Worm (Caenorhabditis elegans): ENCODE measurements around the gene Y76A2B.4.

The Y76A2B.4 gene

DNA sequence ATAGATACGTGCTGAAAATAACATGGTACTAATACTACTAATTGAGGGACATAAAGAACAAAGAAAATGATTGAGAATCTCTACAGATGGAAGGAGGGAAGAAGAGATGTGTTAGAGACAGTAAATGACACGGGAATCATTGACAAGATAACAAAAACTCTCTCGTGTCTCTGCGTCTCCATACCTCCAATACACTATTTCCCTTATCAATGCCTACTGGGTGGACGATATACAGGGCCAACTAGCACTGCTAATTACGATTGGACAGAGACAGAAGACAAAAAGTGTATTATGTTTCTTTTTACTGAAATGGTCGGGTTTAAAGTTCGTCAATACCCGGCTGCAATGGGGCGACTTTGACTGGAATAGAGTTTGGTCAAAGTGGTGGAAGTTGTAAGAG lies 2.0 kb downstream of the Y76A2B.4 start (continued):
- TF ChIP-seq cey-2 (tag; optimal IDR thresholded peaks at IDR 0.05; ENCODE audit: borderline replicate concordance, insufficient read depth), result peak; percentile 15
- TF ChIP-seq zfp-3 (GFP tag; conservative IDR thresholded peaks at IDR 0.05), result 0 out of 2 replicates have a peak, but pooled peaks have one; percentile 10
- no peak for TF ChIP-seq Y5F2A.4 (GFP tag; optimal IDR thresholded peaks at IDR 0.05)
- peak; percentile 9 for TF ChIP-seq T20F7.1 (GFP tag; optimal IDR thresholded peaks at IDR 0.05)
- TF ChIP-seq lsy-2 (tag; optimal IDR thresholded peaks at IDR 0.05), result peak in 1 of 2 experiments; percentile 22
- TF ChIP-seq mdl-1 (tag; optimal IDR thresholded peaks at IDR 0.05), result peak in 1 of 2 experiments; percentile 9
- TF ChIP-seq nhr-25 (tag; optimal IDR thresholded peaks at IDR 0.05; ENCODE audit: borderline replicate concordance, insufficient read depth), result peak; percentile 24

DNA sequence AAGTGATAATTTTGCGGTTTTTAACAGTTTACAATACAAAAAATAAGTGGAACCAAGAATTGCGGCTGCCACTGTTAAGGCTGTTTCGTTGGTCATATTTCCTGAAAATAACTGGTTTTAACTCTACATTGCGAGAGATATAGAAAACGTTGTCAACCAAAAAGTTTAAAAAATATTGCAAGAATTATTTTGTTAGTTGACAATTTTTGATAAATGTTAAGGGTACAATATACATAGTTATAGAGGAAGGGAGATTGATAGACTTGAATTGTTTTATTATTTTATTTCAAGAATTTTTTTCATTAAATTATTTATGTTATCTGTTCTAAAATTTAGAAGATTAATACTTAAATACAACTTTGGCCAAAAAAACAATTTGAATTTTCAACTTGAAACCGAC lies 3.1 kb downstream of the Y76A2B.4 start, which contains the start of gene acs-5:
Gene acs-5, minus strand, starts transcription at position 101 of the 400 bp plus-strand sequence.
- TF ChIP-seq nhr-25 (tag; optimal IDR thresholded peaks at IDR 0.05; ENCODE audit: borderline replicate concordance, insufficient read depth) (no peak), F10B5.3 (tag; optimal IDR thresholded peaks at IDR 0.05) (no peak), hlh-11 (tag; optimal IDR thresholded peaks at IDR 0.05) (no peak), nhr-76 (tag; optimal IDR thresholded peaks at IDR 0.05) (no peak), ztf-7 (tag; optimal IDR thresholded peaks at IDR 0.05) (no peak), daf-12 (tag; optimal IDR thresholded peaks at IDR 0.05) (no peak), zag-1 (tag; optimal IDR thresholded peaks at IDR 0.05) (no peak)

DNA sequence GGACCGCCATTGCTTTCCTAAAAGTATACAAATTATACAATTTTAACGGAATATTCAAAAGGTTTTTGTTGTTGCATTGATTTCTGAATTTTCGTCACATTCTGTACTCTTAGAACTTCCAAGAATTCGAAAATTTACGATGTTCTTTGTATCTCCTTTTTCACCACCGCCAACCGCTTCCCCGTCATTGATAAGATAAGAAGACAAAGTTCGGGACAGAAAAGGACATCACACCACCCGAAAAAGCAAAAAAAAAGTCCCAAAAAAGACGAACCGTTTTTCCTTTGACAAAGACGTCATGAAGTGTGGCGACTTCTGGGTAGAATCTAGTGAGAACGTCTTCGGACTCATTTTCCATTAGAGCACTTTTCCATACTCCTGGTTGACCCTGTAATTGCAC lies 4.1 kb downstream of the Y76A2B.4 start:
- TF ChIP-seq zip-11 (GFP tag; IDR thresholded peaks at IDR 0.05) (no peak), unc-62 (GFP tag; optimal IDR thresholded peaks at IDR 0.05 in 1 of 2) (peak in 1 of 2 experiments; percentile 82), unc-62 (tag; optimal IDR thresholded peaks at IDR 0.05) (no peak), dpl-1 (GFP tag; optimal IDR thresholded peaks at IDR 0.05) (no peak), vab-7 (GFP tag; IDR thresholded peaks at IDR 0.05) (no peak), nhr-28 (tag; optimal IDR thresholded peaks at IDR 0.05) (peak; percentile 79), fos-1 (tag; optimal IDR thresholded peaks at IDR 0.05) (no peak), tag-97 (GFP tag; IDR thresholded peaks at IDR 0.05) (no peak), lin-13 (GFP tag; optimal IDR thresholded peaks at IDR 0.05) (peak; percentile 33), T26A8.4 (GFP tag; IDR thresholded peaks at IDR 0.05) (no peak), ceh-32 (tag; optimal IDR thresholded peaks at IDR 0.05; ENCODE audit: poor library complexity) (no peak), ZK337.2 (GFP tag; IDR thresholded peaks at IDR 0.05) (no peak), sdz-12 (GFP tag; optimal IDR thresholded peaks at IDR 0.05) (no peak), nhr-25 (tag; optimal IDR thresholded peaks at IDR 0.05; ENCODE audit: borderline replicate concordance, insufficient read depth) (no peak), aly-2 (tag; optimal IDR thresholded peaks at IDR 0.05) (no peak), dmd-6 (GFP tag; IDR thresholded peaks at IDR 0.05) (peak; percentile 62), lin-38 (GFP tag; IDR thresholded peaks at IDR 0.05) (peak; percentile 21; the same call in 1 of the 2 replicates), F10B5.3 (tag; optimal IDR thresholded peaks at IDR 0.05) (no peak), mep-1 (tag; optimal IDR thresholded peaks at IDR 0.05) (peak; percentile 26), dve-1 (tag; optimal IDR thresholded peaks at IDR 0.05; ENCODE audit: insufficient read depth) (peak; percentile 24), zfp-3 (GFP tag; conservative IDR thresholded peaks at IDR 0.05) (no peak), pqm-1 (tag; optimal IDR thresholded peaks at IDR 0.05) (peak; percentile 46), nhr-48 (tag; optimal IDR thresholded peaks at IDR 0.05) (peak; percentile 17), ZK546.5 (tag; optimal IDR thresholded peaks at IDR 0.05) (no peak), ctbp-1 (GFP tag; IDR thresholded peaks at IDR 0.05) (no peak), saeg-2 (GFP tag; IDR thresholded peaks at IDR 0.05) (no peak), nhr-41 (GFP tag; IDR thresholded peaks at IDR 0.05) (no peak), php-3 (GFP tag; IDR thresholded peaks at IDR 0.05) (no peak), daf-19 (GFP tag; conservative IDR thresholded peaks at IDR 0.05) (no peak), egl-27 (tag; optimal IDR thresholded peaks at IDR 0.05) (no peak), mdl-1 (tag; optimal IDR thresholded peaks at IDR 0.05) (peak in 1 of 2 experiments; percentile 5), nhr-10 (tag; optimal IDR thresholded peaks at IDR 0.05) (peak; percentile 49), hlh-11 (tag; optimal IDR thresholded peaks at IDR 0.05) (peak; percentile 70), daf-16 (GFP tag; optimal IDR thresholded peaks at IDR 0.05) (no peak), daf-16 (tag; optimal IDR thresholded peaks at IDR 0.05) (peak; percentile 32), ceh-62 (tag; optimal IDR thresholded peaks at IDR 0.05) (no peak), duxl-1 (tag; optimal IDR thresholded peaks at IDR 0.05; ENCODE audit: poor library complexity) (no peak), mxl-3 (GFP tag; optimal IDR thresholded peaks at IDR 0.05) (peak; percentile 46), hlh-30 (tag; optimal IDR thresholded peaks at IDR 0.05; ENCODE audit: insufficient read depth) (peak; percentile 17)

Data from whole organism, L4 larva.